Worm (Caenorhabditis elegans): ENCODE data around the gene F53C3.6.

DNA sequence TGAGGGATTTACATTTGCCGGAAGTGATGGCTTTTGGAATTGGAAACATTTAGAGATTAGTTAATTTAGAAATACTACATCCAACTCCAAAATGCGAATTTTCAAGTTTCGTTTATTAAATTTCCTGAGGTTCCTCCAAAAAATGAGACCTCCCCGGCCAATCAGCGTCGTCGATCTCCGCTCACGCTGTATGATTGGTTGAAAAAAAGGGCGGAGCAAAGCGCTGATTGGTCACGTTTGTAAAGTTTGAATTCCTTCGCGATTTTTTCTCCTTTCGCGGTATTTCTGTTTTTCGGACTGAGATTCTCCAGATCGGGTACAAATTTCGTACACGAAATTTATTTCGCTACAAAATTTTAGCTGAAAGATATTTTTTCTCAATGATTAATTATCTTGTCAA, 49.5 kb downstream of the F53C3.6 start:
- no peak for TF ChIP-seq nhr-48 (tag; optimal IDR thresholded peaks at IDR 0.05)
- TF ChIP-seq lin-29 (GFP tag; IDR thresholded peaks at IDR 0.05): no peak
- TF ChIP-seq nhr-77 (tag; optimal IDR thresholded peaks at IDR 0.05): no peak
- no peak for TF ChIP-seq zag-1 (tag; optimal IDR thresholded peaks at IDR 0.05)
- TF ChIP-seq ama-1 (optimal IDR thresholded peaks at IDR 0.05): no peak
- no peak for TF ChIP-seq spr-3 (GFP tag; optimal IDR thresholded peaks at IDR 0.05)
